Worm (Caenorhabditis elegans): ENCODE results near the gene C47E8.11.

DNA sequence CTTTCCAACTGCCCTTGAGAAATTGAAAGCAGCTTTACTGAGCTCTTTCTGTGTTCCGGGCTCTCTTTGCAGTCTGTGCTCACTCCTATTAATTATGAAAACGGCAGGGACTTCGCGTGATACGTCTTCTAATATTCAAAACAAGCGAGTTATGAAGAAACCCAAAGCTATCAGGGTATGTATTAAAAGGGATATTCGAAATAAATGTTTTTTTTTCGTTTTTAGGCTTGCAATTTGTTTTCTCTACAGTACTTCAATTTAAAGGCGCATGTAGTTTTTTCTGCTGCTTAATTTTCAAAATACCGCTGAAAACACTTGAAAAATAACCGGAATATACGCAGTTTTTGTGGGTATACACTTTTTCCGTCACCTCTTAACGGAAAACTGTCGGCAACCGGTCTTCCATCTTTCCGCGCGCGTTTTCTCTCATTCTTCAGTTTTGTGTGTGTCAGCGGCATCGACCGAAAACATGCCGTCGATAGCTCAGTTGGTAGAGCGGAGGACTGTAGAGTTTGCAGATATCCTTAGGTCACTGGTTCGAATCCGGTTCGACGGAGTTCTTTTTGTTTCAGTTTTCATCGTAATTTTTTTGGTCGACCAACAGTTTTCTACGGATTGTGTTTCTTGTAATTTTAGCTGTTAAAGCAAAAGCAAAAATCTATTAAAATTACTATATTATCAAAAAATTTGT, 789 bp downstream of the C47E8.11 start, which contains the start of gene gasr-8:
- TF ChIP-seq W03F9.2 (tag; optimal IDR thresholded peaks at IDR 0.05) (no peak), dao-5 (tag; optimal IDR thresholded peaks at IDR 0.05) (no peak)

Measured in whole organism, L4/young adult.